Worm (Caenorhabditis elegans) whole organism, L3 larva: Measurements from ENCODE around the gene C15C7.6.
A peak's percentile ranks its signal among the peaks of the same experiment; 100 is the strongest.

Experiments used
- aly-2 ChIP-seq: fragments of 150-350 bp; optimal IDR thresholded peaks from 2 replicates; lab custom pipeline; 2014; ENCODE audit warnings: missing biosample characterization, missing genetic modification characterization
- ceh-28 ChIP-seq: fragments of 150-350 bp; optimal IDR thresholded peaks from 2 replicates; lab custom pipeline; 2014; ENCODE audit warnings: missing biosample characterization, missing genetic modification reagents, missing genetic modification characterization
- ceh-82 ChIP-seq: fragments of 150-350 bp; optimal IDR thresholded peaks from 2 replicates; lab custom pipeline; 2014; ENCODE audit warnings: missing biosample characterization, missing genetic modification characterization
- egl-27 ChIP-seq: sonication (generic microtip); optimal IDR thresholded peaks from 4 replicates; lab custom pipeline; 2017; ENCODE audit warnings: missing biosample characterization, missing genetic modification reagents, missing genetic modification characterization
- egl-5 ChIP-seq: fragments of 150-350 bp; optimal IDR thresholded peaks from 2 replicates; lab custom pipeline; 2017; ENCODE audit warnings: missing biosample characterization, missing genetic modification reagents, missing genetic modification characterization, inconsistent platforms
- elt-1 ChIP-seq: fragments of 150-350 bp; optimal IDR thresholded peaks from 2 replicates; lab custom pipeline; 2014; ENCODE audit warnings: missing biosample characterization, missing genetic modification characterization
- fkh-10 ChIP-seq: sonication (generic microtip); optimal IDR thresholded peaks from 2 replicates; lab custom pipeline; 2017; ENCODE audit warnings: missing biosample characterization, missing genetic modification reagents, missing genetic modification characterization
- hmg-11 ChIP-seq: sonication (generic microtip); optimal IDR thresholded peaks from 2 replicates; lab custom pipeline; 2016; ENCODE audit warnings: missing genetic modification characterization, missing compliant biosample characterization
- lin-15B ChIP-seq: fragments of 150-350 bp; optimal IDR thresholded peaks from 2 replicates; lab custom pipeline; 2014; ENCODE audit warnings: missing biosample characterization, missing genetic modification characterization
- lin-39 ChIP-seq: fragments of 150-350 bp; optimal IDR thresholded peaks from 2 replicates; lab custom pipeline; 2018; ENCODE audit warnings: missing biosample characterization, missing genetic modification reagents, missing genetic modification characterization
- lsy-12 ChIP-seq: sonication (generic microtip); optimal IDR thresholded peaks from 2 replicates; lab custom pipeline; 2016; ENCODE audit warnings: mild to moderate bottlenecking, missing genetic modification characterization, missing compliant biosample characterization
- mdl-1 ChIP-seq: fragments of 150-350 bp; optimal IDR thresholded peaks from 2 replicates; lab custom pipeline; 2014; ENCODE audit warnings: missing biosample characterization, missing genetic modification characterization
- nfya-1 ChIP-seq: sonication (generic microtip); optimal IDR thresholded peaks from 2 replicates; lab custom pipeline; 2017; ENCODE audit warnings: missing genetic modification characterization, mild to moderate bottlenecking, missing compliant biosample characterization, antibody characterized with exemption, moderate library complexity; ENCODE audit not compliant: insufficient read depth
- nhr-12 ChIP-seq: fragments of 150-350 bp; optimal IDR thresholded peaks from 2 replicates; lab custom pipeline; 2014; ENCODE audit warnings: missing biosample characterization, missing genetic modification characterization
- nhr-23 ChIP-seq: fragments of 150-350 bp; optimal IDR thresholded peaks from 2 replicates; lab custom pipeline; 2014; ENCODE audit warnings: missing biosample characterization, missing genetic modification reagents, missing genetic modification characterization
- nhr-25 ChIP-seq: sonication (generic microtip); optimal IDR thresholded peaks from 2 replicates; lab custom pipeline; 2017; ENCODE audit warnings: missing biosample characterization, missing genetic modification characterization
- nhr-28 ChIP-seq: fragments of 150-350 bp; optimal IDR thresholded peaks from 2 replicates; lab custom pipeline; 2014; ENCODE audit warnings: missing biosample characterization, missing genetic modification characterization
- nhr-43 ChIP-seq: sonication (generic microtip); optimal IDR thresholded peaks from 2 replicates; lab custom pipeline; 2016; ENCODE audit warnings: mild to moderate bottlenecking, missing genetic modification characterization, missing compliant biosample characterization; ENCODE audit not compliant: poor library complexity, severe bottlenecking
- nhr-67 ChIP-seq: fragments of 150-350 bp; optimal IDR thresholded peaks from 2 replicates; lab custom pipeline; 2014; ENCODE audit warnings: missing biosample characterization, missing genetic modification characterization
- nhr-76 ChIP-seq: fragments of 150-350 bp; sonication (generic microtip); optimal IDR thresholded peaks from 5 replicates; lab custom pipeline; 2014; ENCODE audit warnings: missing biosample characterization, missing genetic modification characterization
- pqm-1 ChIP-seq: fragments of 150-350 bp; optimal IDR thresholded peaks from 2 replicates; lab custom pipeline; 2017; ENCODE audit warnings: missing biosample characterization, missing genetic modification characterization, inconsistent platforms
- skn-1 ChIP-seq: fragments of 150-350 bp; optimal IDR thresholded peaks from 2 replicates; lab custom pipeline; 2014; ENCODE audit warnings: missing biosample characterization, missing genetic modification characterization
- snpc-4 ChIP-seq: fragments of 150-350 bp; optimal IDR thresholded peaks from 2 replicates; lab custom pipeline; 2014; ENCODE audit warnings: missing biosample characterization, missing genetic modification characterization
- tbx-2 ChIP-seq: sonication (generic microtip); optimal IDR thresholded peaks from 2 replicates; lab custom pipeline; 2016; ENCODE audit warnings: mild to moderate bottlenecking, missing genetic modification characterization, missing compliant biosample characterization
- unc-62 ChIP-seq: fragments of 150-350 bp; sonication (generic microtip); optimal IDR thresholded peaks from 4 replicates; lab custom pipeline; 2014; ENCODE audit warnings: missing biosample characterization, missing genetic modification reagents, missing genetic modification characterization
- zag-1 ChIP-seq: fragments of 150-350 bp; optimal IDR thresholded peaks from 2 replicates; lab custom pipeline; 2014; ENCODE audit warnings: missing biosample characterization, missing genetic modification characterization
- ztf-11 ChIP-seq: fragments of 150-350 bp; optimal IDR thresholded peaks from 2 replicates; lab custom pipeline; 2014; ENCODE audit warnings: missing biosample characterization, missing genetic modification characterization

C15C7.6 gene

ce11 chrX:3127626-3128142 is 42.7 kb downstream of the C15C7.6 start (continued):
- TF ChIP-seq nhr-43: peak; percentile 76
- TF ChIP-seq ceh-82 (tag; lab: Kevin White, UChicago): peak; percentile 68
- peak; percentile 95 for TF ChIP-seq nhr-25 (tag; lab: Kevin White, UChicago)
- TF ChIP-seq nhr-12: no peak
- peak; percentile 54 for TF ChIP-seq mdl-1 (tag; lab: Kevin White, UChicago)
- peak; percentile 78 for TF ChIP-seq elt-1 (tag; lab: Kevin White, UChicago)
- peak; percentile 86 for TF ChIP-seq tbx-2 (tag; lab: Kevin White, UChicago)
- TF ChIP-seq nhr-76 (tag; lab: Kevin White, UChicago): no peak
- TF ChIP-seq zag-1 (tag; lab: Kevin White, UChicago): peak; percentile 60
- TF ChIP-seq unc-62 (GFP tag; lab: Kevin White, UChicago): peak; percentile 90
- TF ChIP-seq nhr-23 (tag; lab: Kevin White, UChicago): peak; percentile 79
- TF ChIP-seq aly-2 (tag; lab: Kevin White, UChicago): peak; percentile 11
- peak; percentile 80 for TF ChIP-seq ceh-28
- TF ChIP-seq nhr-28 (tag; lab: Kevin White, UChicago): no peak
- peak; percentile 67 for TF ChIP-seq fkh-10 (GFP tag; lab: Kevin White, UChicago)

DNA sequence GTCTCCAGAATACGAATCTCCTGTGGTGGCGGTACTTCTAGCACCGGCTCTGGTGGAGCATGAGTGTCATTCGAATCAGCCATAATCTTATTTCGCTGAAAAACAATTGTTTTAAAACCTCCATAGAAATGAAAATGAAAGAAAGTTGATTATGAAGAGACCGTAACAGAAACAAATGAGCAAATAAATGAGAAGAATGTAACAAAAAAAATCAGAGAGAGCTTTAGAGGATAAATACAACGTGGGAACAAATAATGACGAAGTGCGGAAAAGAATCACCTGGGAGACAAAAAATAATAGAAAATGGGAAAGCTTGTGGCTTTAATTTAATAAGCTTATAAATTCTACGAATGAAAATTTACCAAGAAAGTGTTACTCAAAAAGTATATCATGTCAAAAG is 43.4 kb downstream of the C15C7.6 start, which contains the start of gene spc-1:
Gene spc-1, minus strand, starts transcription at position 101 of the 400 bp plus-strand sequence.
- TF ChIP-seq egl-27 (no peak), pqm-1 (tag; lab: Kevin White, UChicago) (peak; percentile 47)

- TF ChIP-seq nfya-1 (tag; lab: Kevin White, UChicago) (peak; percentile 49), fkh-10 (GFP tag; lab: Kevin White, UChicago) (peak; percentile 12), hmg-11 (peak; percentile 54), ztf-11 (no peak), lin-39 (tag; lab: Kevin White, UChicago) (peak; percentile 89)
Measured at ce11 chrX:3126233-3126632, 44.1 kb downstream of the C15C7.6 start.

- TF ChIP-seq lsy-12 (tag; lab: Kevin White, UChicago): no peak
- TF ChIP-seq nhr-76 (tag; lab: Kevin White, UChicago): no peak
- no peak for TF ChIP-seq egl-5 (tag; lab: Kevin White, UChicago)
- TF ChIP-seq snpc-4 (tag; lab: Kevin White, UChicago): no peak
- TF ChIP-seq skn-1 (tag; lab: Kevin White, UChicago): no peak
- TF ChIP-seq, all 47 proteins: peak for 0
Measured at ce11 chrX:3119606-3120005, 50.8 kb downstream of the C15C7.6 start.

- TF ChIP-seq nhr-67 (tag; lab: Kevin White, UChicago) (no peak), egl-27 (no peak), lin-15B (tag; lab: Kevin White, UChicago) (no peak), nhr-12 (no peak)
- TF ChIP-seq, all 47 proteins: peak for 0
Measured at ce11 chrX:3118596-3119287, 51.6 kb downstream of the C15C7.6 start.
